Worm (Caenorhabditis elegans) whole organism, L2 larva: ENCODE data around the gene F52E1.14.

Source experiments
- C34F6.9 ChIP-seq: fragments of 150-350 bp; optimal IDR thresholded peaks from 2 replicates; lab custom pipeline; 2014; ENCODE audit warnings: missing biosample characterization, missing genetic modification characterization
- F13H6.1 ChIP-seq: sonication (generic microtip); optimal IDR thresholded peaks from 2 replicates; lab custom pipeline; 2016; ENCODE audit warnings: missing genetic modification characterization, missing compliant biosample characterization
- R02D3.7 ChIP-seq: fragments of 150-350 bp; optimal IDR thresholded peaks from 2 replicates; lab custom pipeline; 2014; ENCODE audit warnings: missing biosample characterization, missing genetic modification characterization
- Y55F3AM.14 ChIP-seq: fragments of 200-800 bp; sonication (Bioruptor generic); optimal IDR thresholded peaks from 2 replicates; lab custom pipeline; 2018; ENCODE audit warnings: mild to moderate bottlenecking, missing genetic modification characterization, missing compliant biosample characterization
- alr-1 ChIP-seq: fragments of 150-350 bp; optimal IDR thresholded peaks from 2 replicates; lab custom pipeline; 2014; ENCODE audit warnings: missing biosample characterization, missing genetic modification characterization
- ama-1 ChIP-seq: fragments of 150-350 bp; optimal IDR thresholded peaks from 2 replicates; lab custom pipeline; 2018; ENCODE audit warnings: inconsistent platforms
- blmp-1 ChIP-seq: sonication (generic microtip); optimal IDR thresholded peaks from 2 replicates; lab custom pipeline; 2017; ENCODE audit warnings: missing genetic modification characterization, mild to moderate bottlenecking, missing compliant biosample characterization, antibody characterized with exemption, moderate library complexity; ENCODE audit not compliant: insufficient read depth
- ceh-16 ChIP-seq: fragments of 150-350 bp; optimal IDR thresholded peaks from 2 replicates; lab custom pipeline; 2014; ENCODE audit warnings: missing biosample characterization, missing genetic modification characterization
- ceh-82 ChIP-seq: fragments of 150-350 bp; optimal IDR thresholded peaks from 2 replicates; lab custom pipeline; 2014; ENCODE audit warnings: missing biosample characterization, missing genetic modification characterization
- crh-2 ChIP-seq: sonication (generic microtip); optimal IDR thresholded peaks from 2 replicates; lab custom pipeline; 2017; ENCODE audit warnings: missing biosample characterization, missing genetic modification characterization
- dmd-4 ChIP-seq: sonication (generic microtip); optimal IDR thresholded peaks from 2 replicates; lab custom pipeline; 2017; ENCODE audit warnings: missing biosample characterization, missing genetic modification characterization
- egl-27 ChIP-seq: sonication (generic microtip); optimal IDR thresholded peaks from 3 replicates; lab custom pipeline; 2017; ENCODE audit warnings: missing biosample characterization, missing genetic modification reagents, missing genetic modification characterization
- elt-1 ChIP-seq: fragments of 150-350 bp; optimal IDR thresholded peaks from 2 replicates; lab custom pipeline; 2014; ENCODE audit warnings: missing biosample characterization, missing genetic modification characterization
- elt-3 ChIP-seq: sonication (generic microtip); optimal IDR thresholded peaks from 2 replicates; lab custom pipeline; 2017; ENCODE audit warnings: missing biosample characterization, missing genetic modification characterization
- gmeb-1 ChIP-seq: fragments of 150-350 bp; optimal IDR thresholded peaks from 2 replicates; lab custom pipeline; 2014; ENCODE audit warnings: missing biosample characterization, missing genetic modification characterization
- lin-13 ChIP-seq: fragments of 150-350 bp; optimal IDR thresholded peaks from 2 replicates; lab custom pipeline; 2014; ENCODE audit warnings: missing biosample characterization, missing genetic modification reagents, missing genetic modification characterization
- lsy-2 ChIP-seq, 2 experiments: fragments of 150-350 bp in 1 of 2; sonication (generic microtip) in 1 of 2; optimal IDR thresholded peaks; 2 replicates each; lab custom pipeline; 2014 to 2017; ENCODE audit warnings: missing biosample characterization in 2 of 2, missing genetic modification characterization in 2 of 2
- mdl-1 ChIP-seq, 2 experiments: fragments of 150-350 bp in 1 of 2; sonication (generic microtip) in 1 of 2; optimal IDR thresholded peaks; 2 replicates each; lab custom pipeline; 2017; ENCODE audit warnings: missing biosample characterization in 2 of 2, missing genetic modification characterization in 2 of 2
- nhr-10 ChIP-seq: sonication (generic microtip); optimal IDR thresholded peaks from 2 replicates; lab custom pipeline; 2017; ENCODE audit warnings: missing biosample characterization, missing genetic modification characterization
- nhr-11 ChIP-seq: fragments of 150-350 bp; optimal IDR thresholded peaks from 2 replicates; lab custom pipeline; 2014; ENCODE audit warnings: missing biosample characterization, missing genetic modification characterization
- nhr-129 ChIP-seq: fragments of 150-350 bp; optimal IDR thresholded peaks from 2 replicates; lab custom pipeline; 2014; ENCODE audit warnings: missing biosample characterization, missing genetic modification characterization
- nhr-21 ChIP-seq: fragments of 150-350 bp; optimal IDR thresholded peaks from 2 replicates; lab custom pipeline; 2014; ENCODE audit warnings: missing biosample characterization, missing genetic modification characterization
- nhr-23 ChIP-seq: fragments of 150-350 bp; optimal IDR thresholded peaks from 2 replicates; lab custom pipeline; 2014; ENCODE audit warnings: missing biosample characterization, missing genetic modification reagents, missing genetic modification characterization
- nhr-237 ChIP-seq: fragments of 150-350 bp; optimal IDR thresholded peaks from 2 replicates; lab custom pipeline; 2014; ENCODE audit warnings: missing biosample characterization, missing genetic modification characterization
- nhr-25 ChIP-seq: fragments of 150-350 bp; sonication (generic microtip); optimal IDR thresholded peaks from 3 replicates; lab custom pipeline; 2014; ENCODE audit warnings: missing biosample characterization, missing genetic modification characterization
- nhr-6 ChIP-seq: fragments of 150-350 bp; optimal IDR thresholded peaks from 2 replicates; lab custom pipeline; 2014; ENCODE audit warnings: missing biosample characterization, missing genetic modification characterization
- nhr-77 ChIP-seq: fragments of 150-350 bp; optimal IDR thresholded peaks from 2 replicates; lab custom pipeline; 2014; ENCODE audit warnings: missing biosample characterization, missing genetic modification characterization
- peb-1 ChIP-seq: fragments of 150-350 bp; optimal IDR thresholded peaks from 2 replicates; lab custom pipeline; 2014; ENCODE audit warnings: missing biosample characterization, missing genetic modification characterization
- sem-4 ChIP-seq: fragments of 150-350 bp; optimal IDR thresholded peaks from 2 replicates; lab custom pipeline; 2014; ENCODE audit warnings: missing biosample characterization, missing genetic modification reagents, missing genetic modification characterization
- skn-1 ChIP-seq: sonication (generic microtip); optimal IDR thresholded peaks from 2 replicates; lab custom pipeline; 2017; ENCODE audit warnings: missing biosample characterization, missing genetic modification characterization
- sma-3 ChIP-seq: sonication (generic microtip); optimal IDR thresholded peaks from 2 replicates; lab custom pipeline; 2016; ENCODE audit warnings: missing genetic modification reagents, missing genetic modification characterization, missing compliant biosample characterization
- snpc-4 ChIP-seq: fragments of 150-350 bp; optimal IDR thresholded peaks from 2 replicates; lab custom pipeline; 2014; ENCODE audit warnings: missing biosample characterization, missing genetic modification characterization
- unc-39 ChIP-seq: fragments of 150-350 bp; optimal IDR thresholded peaks from 2 replicates; lab custom pipeline; 2014; ENCODE audit warnings: missing biosample characterization, missing genetic modification characterization
- unc-55 ChIP-seq: fragments of 150-350 bp; sonication (generic microtip); optimal IDR thresholded peaks from 3 replicates; lab custom pipeline; 2014; ENCODE audit warnings: missing biosample characterization, missing genetic modification reagents, missing genetic modification characterization
- unc-62 ChIP-seq: fragments of 150-350 bp; optimal IDR thresholded peaks from 2 replicates; lab custom pipeline; 2014; ENCODE audit warnings: missing biosample characterization, missing genetic modification reagents, missing genetic modification characterization
- zag-1 ChIP-seq: fragments of 150-350 bp; optimal IDR thresholded peaks from 2 replicates; lab custom pipeline; 2014; ENCODE audit warnings: missing biosample characterization, missing genetic modification characterization
- ztf-4 ChIP-seq: fragments of 150-350 bp; optimal IDR thresholded peaks from 2 replicates; lab custom pipeline; 2014; ENCODE audit warnings: missing biosample characterization, missing genetic modification characterization

Gene F52E1.14

DNA sequence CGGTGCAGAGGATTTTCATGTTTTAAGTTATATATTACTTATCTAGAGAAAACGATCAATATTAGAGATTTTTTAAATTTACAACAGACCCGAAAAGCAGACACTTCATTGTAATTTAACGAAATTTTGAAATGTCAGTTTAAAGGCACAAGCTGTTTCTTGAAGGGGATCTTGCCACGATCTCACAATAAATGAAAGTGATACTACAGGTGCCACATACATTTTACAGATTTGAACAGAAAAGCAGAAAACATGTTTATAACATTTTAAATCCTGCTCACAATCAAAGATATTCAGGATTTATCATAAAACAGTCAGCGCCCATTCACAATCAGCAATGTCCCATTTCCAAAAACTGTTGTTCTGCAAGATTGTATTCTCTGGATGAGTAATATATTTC, 33.8 kb upstream of the F52E1.14 start:
- TF ChIP-seq ceh-82 (tag; lab: Kevin White, UChicago) (no peak), zag-1 (no peak), R02D3.7 (tag; lab: Kevin White, UChicago) (no peak), unc-55 (GFP tag; lab: Kevin White, UChicago) (no peak), F13H6.1 (tag; lab: Kevin White, UChicago) (no peak), nhr-11 (no peak)
- TF ChIP-seq, all 48 proteins: peak for 0

DNA sequence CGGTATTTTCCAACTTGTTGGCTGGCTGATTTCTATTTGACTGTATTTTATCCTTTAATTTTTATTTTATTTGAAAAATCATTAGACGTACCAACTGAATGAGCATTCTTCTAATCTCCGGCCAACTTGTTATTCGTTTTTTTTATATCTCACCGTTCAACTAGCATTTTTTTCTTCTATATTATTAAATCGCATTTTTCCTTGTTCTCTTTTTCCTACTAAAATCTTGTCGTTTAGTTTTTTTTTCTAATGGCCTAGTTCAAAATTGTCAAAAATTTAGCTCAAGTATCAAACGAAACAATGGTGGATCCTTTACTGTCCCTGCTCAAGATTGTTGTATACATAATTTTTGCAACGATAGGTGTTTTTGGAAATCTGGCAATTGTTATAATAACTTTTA, 32.4 kb upstream of the F52E1.14 start, which contains the start of gene srsx-22:
srsx-22 (plus strand) TSS at position 301 of the 400 bp plus-strand sequence.
- TF ChIP-seq ceh-16 (no peak), nhr-25 (tag; lab: Kevin White, UChicago) (no peak), ama-1 (lab: Kevin White, UChicago) (no peak), peb-1 (tag; lab: Kevin White, UChicago) (no peak), Y55F3AM.14 (no peak), nhr-23 (no peak), skn-1 (tag; lab: Kevin White, UChicago) (no peak), lin-13 (GFP tag; lab: Kevin White, UChicago) (no peak), nhr-11 (no peak), nhr-10 (tag; lab: Kevin White, UChicago) (no peak), lsy-2 (tag; optimal IDR thresholded peaks at IDR 0.05; lab: Kevin White, UChicago) (no peak), mdl-1 (tag; optimal IDR thresholded peaks at IDR 0.05; lab: Kevin White, UChicago) (no peak), unc-55 (GFP tag; lab: Kevin White, UChicago) (no peak), nhr-77 (no peak)

DNA sequence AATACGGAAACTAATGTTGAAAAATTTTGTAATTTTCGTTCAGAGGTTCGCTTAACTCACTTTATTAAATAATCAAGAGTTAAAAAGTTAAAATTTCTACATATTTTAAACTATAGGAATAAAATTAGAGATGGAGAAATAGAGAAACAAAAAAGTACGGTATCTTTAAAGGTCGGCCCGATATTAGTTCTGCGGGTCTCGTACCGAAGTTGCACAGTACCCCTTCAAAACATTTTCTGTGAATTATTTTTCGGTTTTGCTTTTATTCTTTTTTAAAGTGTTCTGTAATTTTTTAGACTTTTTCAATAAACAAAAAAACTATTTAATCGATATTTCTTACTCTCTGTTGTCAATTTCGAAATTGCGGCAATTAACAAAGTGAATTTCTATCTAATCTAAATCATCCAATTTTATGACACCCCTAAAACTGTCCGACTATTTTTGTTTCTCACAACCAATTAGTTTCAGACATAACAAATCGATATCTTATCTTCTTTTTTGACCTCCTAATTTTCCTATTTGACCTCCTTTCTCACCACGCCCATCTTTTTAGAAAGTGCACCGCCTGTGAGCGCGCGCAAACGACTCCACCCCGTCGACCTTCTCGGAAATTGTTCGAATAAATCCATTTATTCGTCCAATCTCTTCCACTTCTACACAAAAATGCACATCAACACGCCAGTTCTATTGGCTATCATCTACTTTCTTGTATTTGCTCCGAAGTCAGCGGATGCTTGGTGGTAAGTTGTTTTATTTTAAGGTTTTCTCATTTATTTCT, 28.1 kb upstream of the F52E1.14 start, which contains the start of gene mom-2:
mom-2 (plus strand) TSS at position 554 of the 778 bp plus-strand sequence.
- TF ChIP-seq alr-1 (tag; lab: Kevin White, UChicago) = no peak
- TF ChIP-seq nhr-10 (tag; lab: Kevin White, UChicago) = no peak

DNA sequence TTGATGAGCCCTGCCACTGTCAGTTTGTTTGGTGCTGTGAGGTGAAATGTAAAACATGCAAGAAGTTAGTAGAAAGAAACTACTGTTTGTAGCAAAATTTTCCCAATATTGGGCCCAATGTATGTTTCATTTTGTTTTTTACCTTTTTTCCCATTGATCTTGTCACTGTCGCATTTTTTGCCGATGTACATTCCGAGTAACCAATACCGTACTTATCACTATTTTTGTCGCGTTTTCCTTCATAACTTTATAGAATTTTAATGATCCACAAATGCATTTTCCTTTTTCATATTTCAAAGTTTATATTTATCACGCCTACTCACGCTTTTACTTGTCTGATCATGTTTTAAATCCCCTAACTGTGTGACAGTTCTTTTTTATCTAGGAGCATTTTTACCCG, 26.0 kb upstream of the F52E1.14 start:
- no peak for TF ChIP-seq skn-1 (tag; lab: Kevin White, UChicago)
- no peak for TF ChIP-seq dmd-4 (tag; lab: Kevin White, UChicago)
- TF ChIP-seq nhr-6 (tag; lab: Kevin White, UChicago) = no peak
- TF ChIP-seq unc-55 (GFP tag; lab: Kevin White, UChicago) = no peak
- TF ChIP-seq elt-1 = no peak
- TF ChIP-seq gmeb-1 (tag; lab: Kevin White, UChicago) = no peak
- TF ChIP-seq ztf-4 (tag; lab: Kevin White, UChicago) = no peak
- TF ChIP-seq nhr-10 (tag; lab: Kevin White, UChicago) = no peak
- TF ChIP-seq sma-3 (GFP tag; lab: Kevin White, UChicago) = no peak
- no peak for TF ChIP-seq elt-3
- TF ChIP-seq alr-1 (tag; lab: Kevin White, UChicago) = no peak
- TF ChIP-seq lin-13 (GFP tag; lab: Kevin White, UChicago) = no peak
- TF ChIP-seq nhr-237 = no peak
- no peak for TF ChIP-seq zag-1
- TF ChIP-seq crh-2 = no peak
- TF ChIP-seq C34F6.9 (tag; lab: Kevin White, UChicago) = no peak
- no peak for TF ChIP-seq unc-39
- TF ChIP-seq egl-27 (tag; lab: Kevin White, UChicago) = no peak
- no peak for TF ChIP-seq nhr-21 (tag; lab: Kevin White, UChicago)

DNA sequence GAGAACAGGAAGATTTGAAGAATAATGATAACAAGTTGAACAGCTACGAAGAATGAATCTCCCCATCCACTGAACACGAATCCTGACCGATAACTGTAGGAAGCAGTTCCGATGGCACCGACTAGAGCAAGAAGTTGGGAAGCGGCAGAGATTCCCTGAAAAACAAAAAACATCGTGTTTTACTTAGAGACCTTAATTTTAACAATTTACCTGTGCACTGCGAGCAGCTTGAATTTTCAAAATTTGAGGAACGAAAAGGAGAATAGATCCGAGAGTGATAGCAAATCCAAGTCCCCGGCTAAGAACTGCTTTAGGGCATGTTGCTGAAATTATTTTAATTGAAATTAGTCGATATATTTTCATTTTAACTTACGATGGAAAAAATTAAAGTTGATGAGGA, 25.0 kb upstream of the F52E1.14 start:
- TF ChIP-seq peb-1 (tag; lab: Kevin White, UChicago) = no peak
- TF ChIP-seq nhr-77 = no peak
- TF ChIP-seq snpc-4 (tag; lab: Kevin White, UChicago) = no peak
- TF ChIP-seq dmd-4 (tag; lab: Kevin White, UChicago) = no peak
- TF ChIP-seq Y55F3AM.14 = no peak
- TF ChIP-seq zag-1 = no peak
- TF ChIP-seq nhr-129 (tag; lab: Kevin White, UChicago) = no peak
- TF ChIP-seq blmp-1 = no peak
- TF ChIP-seq unc-62 (GFP tag; lab: Kevin White, UChicago) = no peak
- no peak for TF ChIP-seq unc-39
- no peak for TF ChIP-seq sma-3 (GFP tag; lab: Kevin White, UChicago)
- no peak for TF ChIP-seq elt-3
- TF ChIP-seq mdl-1 (tag; optimal IDR thresholded peaks at IDR 0.05; lab: Kevin White, UChicago) = no peak
- TF ChIP-seq egl-27 (tag; lab: Kevin White, UChicago) = no peak
- no peak for TF ChIP-seq alr-1 (tag; lab: Kevin White, UChicago)
- no peak for TF ChIP-seq nhr-25 (tag; lab: Kevin White, UChicago)
- TF ChIP-seq sem-4 (tag; lab: Kevin White, UChicago) = no peak
